Worm (Caenorhabditis elegans) whole organism, L1 larva: ENCODE results near the gene vps-39.

Experiments used
- ama-1 ChIP-seq: fragments of 150-350 bp; optimal IDR thresholded peaks from 2 replicates; lab custom pipeline; 2014
- ces-1 ChIP-seq: fragments of 150-350 bp; optimal IDR thresholded peaks from 2 replicates; lab custom pipeline; 2014; ENCODE audit warnings: missing biosample characterization, missing genetic modification reagents, missing genetic modification characterization
- egl-27 ChIP-seq, 2 experiments: fragments of 150-350 bp in 1 of 2; sonication (generic microtip); optimal IDR thresholded peaks; 3 replicates each; lab custom pipeline; 2017 to 2018; ENCODE audit warnings: missing biosample characterization in 2 of 2, missing genetic modification characterization in 2 of 2, missing genetic modification reagents in 2 of 2
- fos-1 ChIP-seq: fragments of 150-350 bp; optimal IDR thresholded peaks from 2 replicates; lab custom pipeline; 2014; ENCODE audit warnings: missing biosample characterization, missing genetic modification characterization
- jun-1 ChIP-seq: fragments of 150-350 bp; optimal IDR thresholded peaks from 2 replicates; lab custom pipeline; 2014; ENCODE audit warnings: missing biosample characterization, missing genetic modification reagents, missing genetic modification characterization
- mep-1 ChIP-seq: fragments of 150-350 bp; optimal IDR thresholded peaks from 2 replicates; lab custom pipeline; 2014; ENCODE audit warnings: missing biosample characterization, missing genetic modification characterization
- nhr-77 ChIP-seq: fragments of 150-350 bp; optimal IDR thresholded peaks from 2 replicates; lab custom pipeline; 2014; ENCODE audit warnings: missing biosample characterization, missing genetic modification characterization
- nhr-90 ChIP-seq: sonication (generic microtip); optimal IDR thresholded peaks from 2 replicates; lab custom pipeline; 2016; ENCODE audit warnings: mild to moderate bottlenecking, missing genetic modification characterization, missing compliant biosample characterization; ENCODE audit not compliant: poor library complexity
- unc-130 ChIP-seq: fragments of 150-350 bp; optimal IDR thresholded peaks from 2 replicates; lab custom pipeline; 2017; ENCODE audit warnings: missing biosample characterization, missing genetic modification characterization, inconsistent platforms

DNA sequence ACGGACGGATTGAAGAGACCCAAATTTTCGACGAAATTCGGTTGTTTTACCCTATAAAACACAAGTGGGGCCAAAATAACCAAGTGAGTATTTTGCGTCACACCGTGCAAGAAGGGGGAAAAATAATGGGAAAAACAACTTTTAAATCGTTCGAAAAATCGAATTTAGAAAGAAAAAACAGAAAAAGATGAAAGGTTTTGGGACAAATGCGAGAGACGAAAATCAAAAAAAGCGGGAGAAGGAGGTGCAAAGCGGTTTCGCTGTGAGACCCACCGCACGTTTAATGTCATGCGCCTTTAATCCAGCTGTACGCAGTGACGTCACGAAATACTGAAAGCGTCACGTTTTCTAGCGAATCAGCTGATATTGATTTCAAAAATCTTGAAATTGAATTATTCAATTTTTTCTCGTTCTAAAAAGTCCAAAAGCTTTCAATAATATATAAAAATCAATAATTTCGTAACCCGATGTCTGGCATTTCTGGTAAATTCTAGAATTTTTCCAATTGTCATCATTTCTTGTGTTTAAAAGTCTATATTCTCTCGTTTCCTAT, 26.1 kb downstream of the vps-39 start, which contains the start of the genes ddx-17 and aip-1:
- TF ChIP-seq unc-130 (peak; percentile 25), ces-1 (GFP tag; lab: Kevin White, UChicago) (no peak), jun-1 (tag; lab: Kevin White, UChicago) (peak; percentile 61), fos-1 (tag; lab: Kevin White, UChicago) (peak; percentile 38), mep-1 (tag; lab: Kevin White, UChicago) (peak; percentile 82), nhr-77 (tag; lab: Kevin White, UChicago) (peak; percentile 59), nhr-90 (tag; lab: Kevin White, UChicago) (peak; percentile 42), ama-1 (lab: Kevin White, UChicago) (no peak), egl-27 (tag; optimal IDR thresholded peaks at IDR 0.05; lab: Kevin White, UChicago) (no peak)
